Worm (Caenorhabditis elegans) whole organism, L4/young adult: ENCODE results near the gene unc-31.

Experiments used
- dao-5 ChIP-seq: sonication (generic microtip); optimal IDR thresholded peaks from 2 replicates; lab custom pipeline; 2016; ENCODE audit warnings: missing genotype, missing genetic modification characterization, moderate library complexity, missing compliant biosample characterization
- him-1 ChIP-seq: sonication (generic microtip); optimal IDR thresholded peaks from 2 replicates; lab custom pipeline; 2016; ENCODE audit warnings: missing genotype, missing genetic modification reagents, missing genetic modification characterization, missing compliant biosample characterization

- TF ChIP-seq dao-5 (tag; lab: Kevin White, UChicago): no peak
- TF ChIP-seq him-1 (tag; lab: Kevin White, UChicago): no peak
These were observed 43.0 kb downstream of the unc-31 start for ce11 chrIV:12816636-12817035.
